Worm (Caenorhabditis elegans) whole organism, L3 larva: ENCODE data around the gene C46F2.1.

Source experiments
- R02D3.7 ChIP-seq: fragments of 150-350 bp; optimal IDR thresholded peaks from 2 replicates; lab custom pipeline; 2014; ENCODE audit warnings: missing biosample characterization, missing genetic modification characterization
- ZK546.5 ChIP-seq: sonication (generic microtip); optimal IDR thresholded peaks from 2 replicates; lab custom pipeline; 2017; ENCODE audit warnings: missing biosample characterization, missing genetic modification characterization
- ama-1 ChIP-seq: fragments of 150-350 bp; optimal IDR thresholded peaks from 2 replicates; lab custom pipeline; 2018
- ceh-16 ChIP-seq: sonication (generic microtip); optimal IDR thresholded peaks from 2 replicates; lab custom pipeline; 2017; ENCODE audit warnings: missing biosample characterization, missing genetic modification characterization
- ceh-28 ChIP-seq: fragments of 150-350 bp; optimal IDR thresholded peaks from 2 replicates; lab custom pipeline; 2014; ENCODE audit warnings: missing biosample characterization, missing genetic modification reagents, missing genetic modification characterization
- ceh-9 ChIP-seq: sonication (generic microtip); optimal IDR thresholded peaks from 2 replicates; lab custom pipeline; 2018; ENCODE audit warnings: missing biosample characterization, missing genetic modification characterization
- egl-27 ChIP-seq: sonication (generic microtip); optimal IDR thresholded peaks from 4 replicates; lab custom pipeline; 2017; ENCODE audit warnings: missing biosample characterization, missing genetic modification reagents, missing genetic modification characterization
- egl-5 ChIP-seq: fragments of 150-350 bp; optimal IDR thresholded peaks from 2 replicates; lab custom pipeline; 2017; ENCODE audit warnings: missing biosample characterization, missing genetic modification reagents, missing genetic modification characterization, inconsistent platforms
- elt-2 ChIP-seq: sonication (generic microtip); optimal IDR thresholded peaks from 2 replicates; lab custom pipeline; 2016; ENCODE audit warnings: missing genetic modification reagents, mild to moderate bottlenecking, missing genetic modification characterization, missing compliant biosample characterization
- elt-3 ChIP-seq, 3 experiments: fragments of 150-350 bp in 1 of 3; sonication (generic microtip) in 2 of 3; optimal IDR thresholded peaks; 2 replicates in 2 of 3; 4 replicates in 1 of 3; lab custom pipeline; 2014 to 2017; ENCODE audit warnings: missing biosample characterization in 3 of 3, missing genetic modification characterization in 3 of 3
- eor-1 ChIP-seq, 2 experiments: fragments of 150-350 bp; optimal IDR thresholded peaks; 2 replicates each; lab custom pipeline; 2014 to 2018; ENCODE audit warnings: missing biosample characterization in 2 of 2, missing genetic modification characterization in 2 of 2
- fkh-10 ChIP-seq: sonication (generic microtip); optimal IDR thresholded peaks from 2 replicates; lab custom pipeline; 2017; ENCODE audit warnings: missing biosample characterization, missing genetic modification reagents, missing genetic modification characterization
- fkh-2 ChIP-seq: fragments of 150-350 bp; optimal IDR thresholded peaks from 2 replicates; lab custom pipeline; 2014; ENCODE audit warnings: missing biosample characterization, missing genetic modification reagents, missing genetic modification characterization
- fos-1 ChIP-seq: fragments of 150-350 bp; optimal IDR thresholded peaks from 2 replicates; lab custom pipeline; 2014; ENCODE audit warnings: missing biosample characterization, missing genetic modification characterization
- hmg-11 ChIP-seq: sonication (generic microtip); optimal IDR thresholded peaks from 2 replicates; lab custom pipeline; 2016; ENCODE audit warnings: missing genetic modification characterization, missing compliant biosample characterization
- jun-1 ChIP-seq: fragments of 150-350 bp; optimal IDR thresholded peaks from 2 replicates; lab custom pipeline; 2014; ENCODE audit warnings: missing biosample characterization, missing genetic modification reagents, missing genetic modification characterization
- lin-39 ChIP-seq: fragments of 150-350 bp; optimal IDR thresholded peaks from 2 replicates; lab custom pipeline; 2018; ENCODE audit warnings: missing biosample characterization, missing genetic modification reagents, missing genetic modification characterization
- mml-1 ChIP-seq: fragments of 150-350 bp; sonication (generic microtip); optimal IDR thresholded peaks from 3 replicates; lab custom pipeline; 2014; ENCODE audit warnings: missing biosample characterization, missing genetic modification characterization
- nfya-1 ChIP-seq: sonication (generic microtip); optimal IDR thresholded peaks from 2 replicates; lab custom pipeline; 2017; ENCODE audit warnings: missing genetic modification characterization, mild to moderate bottlenecking, missing compliant biosample characterization, antibody characterized with exemption, moderate library complexity; ENCODE audit not compliant: insufficient read depth
- nhr-11 ChIP-seq: fragments of 150-350 bp; optimal IDR thresholded peaks from 2 replicates; lab custom pipeline; 2014; ENCODE audit warnings: missing biosample characterization, missing genetic modification characterization
- nhr-12 ChIP-seq: fragments of 150-350 bp; optimal IDR thresholded peaks from 2 replicates; lab custom pipeline; 2014; ENCODE audit warnings: missing biosample characterization, missing genetic modification characterization
- nhr-23 ChIP-seq: fragments of 150-350 bp; optimal IDR thresholded peaks from 2 replicates; lab custom pipeline; 2014; ENCODE audit warnings: missing biosample characterization, missing genetic modification reagents, missing genetic modification characterization
- nhr-237 ChIP-seq: fragments of 150-350 bp; optimal IDR thresholded peaks from 2 replicates; lab custom pipeline; 2014; ENCODE audit warnings: missing biosample characterization, missing genetic modification characterization
- nhr-25 ChIP-seq: sonication (generic microtip); optimal IDR thresholded peaks from 2 replicates; lab custom pipeline; 2017; ENCODE audit warnings: missing biosample characterization, missing genetic modification characterization
- nhr-28 ChIP-seq: fragments of 150-350 bp; optimal IDR thresholded peaks from 2 replicates; lab custom pipeline; 2014; ENCODE audit warnings: missing biosample characterization, missing genetic modification characterization
- nhr-43 ChIP-seq: sonication (generic microtip); optimal IDR thresholded peaks from 2 replicates; lab custom pipeline; 2016; ENCODE audit warnings: mild to moderate bottlenecking, missing genetic modification characterization, missing compliant biosample characterization; ENCODE audit not compliant: poor library complexity, severe bottlenecking
- nhr-76 ChIP-seq: fragments of 150-350 bp; sonication (generic microtip); optimal IDR thresholded peaks from 5 replicates; lab custom pipeline; 2014; ENCODE audit warnings: missing biosample characterization, missing genetic modification characterization
- nhr-77 ChIP-seq: fragments of 150-350 bp; optimal IDR thresholded peaks from 2 replicates; lab custom pipeline; 2014; ENCODE audit warnings: missing biosample characterization, missing genetic modification characterization
- pha-4 ChIP-seq: fragments of 150-350 bp; optimal IDR thresholded peaks from 2 replicates; lab custom pipeline; 2014; ENCODE audit warnings: missing biosample characterization, missing genetic modification reagents, missing genetic modification characterization
- pqm-1 ChIP-seq: fragments of 150-350 bp; optimal IDR thresholded peaks from 2 replicates; lab custom pipeline; 2017; ENCODE audit warnings: missing biosample characterization, missing genetic modification characterization, inconsistent platforms
- sea-2 ChIP-seq: fragments of 150-350 bp; sonication (generic microtip); optimal IDR thresholded peaks from 4 replicates; lab custom pipeline; 2014; ENCODE audit warnings: missing biosample characterization, missing genetic modification reagents, missing genetic modification characterization
- skn-1 ChIP-seq: fragments of 150-350 bp; optimal IDR thresholded peaks from 2 replicates; lab custom pipeline; 2014; ENCODE audit warnings: missing biosample characterization, missing genetic modification characterization
- tbx-2 ChIP-seq: sonication (generic microtip); optimal IDR thresholded peaks from 2 replicates; lab custom pipeline; 2016; ENCODE audit warnings: mild to moderate bottlenecking, missing genetic modification characterization, missing compliant biosample characterization
- unc-39 ChIP-seq: sonication (generic microtip); optimal IDR thresholded peaks from 4 replicates; lab custom pipeline; 2017; ENCODE audit warnings: missing biosample characterization, missing genetic modification characterization
- unc-62 ChIP-seq: fragments of 150-350 bp; sonication (generic microtip); optimal IDR thresholded peaks from 4 replicates; lab custom pipeline; 2014; ENCODE audit warnings: missing biosample characterization, missing genetic modification reagents, missing genetic modification characterization
- zag-1 ChIP-seq: fragments of 150-350 bp; optimal IDR thresholded peaks from 2 replicates; lab custom pipeline; 2014; ENCODE audit warnings: missing biosample characterization, missing genetic modification characterization

Gene C46F2.1

DNA sequence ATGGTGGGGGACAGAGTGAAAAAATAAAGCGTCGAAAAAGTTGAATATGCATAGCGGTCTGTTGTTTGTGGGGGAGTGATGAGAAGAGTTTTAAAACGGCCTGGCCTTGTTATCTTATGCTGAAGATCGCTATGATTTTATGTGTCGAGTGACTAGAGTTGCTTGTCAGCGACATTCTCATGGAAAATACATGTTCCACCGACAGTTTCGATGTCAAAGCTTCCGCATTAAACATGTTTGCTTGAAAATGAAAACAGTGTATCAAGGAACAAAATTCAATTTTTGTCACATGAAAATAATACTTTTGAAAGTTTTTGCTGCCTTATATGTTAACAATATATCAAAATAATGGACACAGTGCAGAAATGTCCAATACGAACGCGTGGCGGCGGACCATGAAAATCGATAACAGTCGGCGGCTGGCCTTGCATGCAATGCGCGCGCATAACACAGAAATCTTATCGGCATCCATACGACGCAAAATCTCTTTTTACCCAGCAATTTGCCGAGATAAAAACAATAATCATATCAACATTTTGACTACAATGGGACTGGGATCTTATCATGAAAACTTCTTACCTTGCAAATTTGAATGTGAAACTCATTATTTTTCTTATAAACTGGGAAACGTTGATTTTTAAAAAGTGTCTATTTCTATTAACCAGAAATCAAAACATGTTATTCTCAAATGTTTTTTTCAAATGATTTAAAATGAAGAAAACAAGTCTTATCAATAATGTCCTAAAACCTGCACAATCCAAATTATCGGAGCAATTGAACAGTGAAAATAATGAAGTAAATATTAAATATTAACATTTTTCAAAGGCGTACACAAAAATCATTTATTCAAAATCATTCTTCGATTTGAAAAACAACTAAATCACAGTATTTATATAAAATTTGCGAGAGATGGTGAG, 9.1 kb downstream of the C46F2.1 start:
- TF ChIP-seq fos-1 (tag; lab: Kevin White, UChicago) (peak; percentile 3), nhr-76 (tag; lab: Kevin White, UChicago) (no peak), ceh-28 (peak; percentile 63)

DNA sequence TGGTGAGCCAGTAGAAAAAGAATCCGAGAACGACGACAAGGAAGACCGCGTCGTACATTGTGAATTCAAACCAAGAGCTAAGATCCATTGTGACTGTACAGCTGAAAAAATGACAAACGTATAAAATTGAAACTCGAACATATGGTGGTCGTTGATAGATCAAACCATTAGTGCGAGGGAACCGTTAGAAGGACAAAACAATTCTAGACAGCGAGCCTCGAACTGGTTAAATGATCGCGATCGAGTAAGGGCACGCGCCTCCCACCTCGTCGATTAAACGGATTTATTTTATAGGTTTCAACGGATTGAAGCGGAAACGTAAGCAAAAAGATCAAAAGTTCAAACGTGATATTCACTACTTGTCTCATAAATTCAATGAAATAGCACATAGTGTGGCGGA, 10.6 kb downstream of the C46F2.1 start, which contains the start of gene vem-1:
Gene vem-1 (minus strand): TSS at position 101 of the 400 bp plus-strand sequence.
- TF ChIP-seq jun-1 (no peak), unc-62 (GFP tag; lab: Kevin White, UChicago) (no peak), egl-5 (no peak), ceh-9 (no peak), unc-39 (tag; lab: Kevin White, UChicago) (no peak), sea-2 (no peak), fos-1 (tag; lab: Kevin White, UChicago) (no peak), mml-1 (no peak), ama-1 (lab: Kevin White, UChicago) (no peak), elt-3 (tag; optimal IDR thresholded peaks at IDR 0.05; lab: Kevin White, UChicago) (no peak), zag-1 (tag; lab: Kevin White, UChicago) (no peak), nhr-28 (tag; lab: Kevin White, UChicago) (no peak), lin-39 (tag; lab: Kevin White, UChicago) (no peak), ZK546.5 (tag; lab: Kevin White, UChicago) (no peak), tbx-2 (tag; lab: Kevin White, UChicago) (no peak)

DNA sequence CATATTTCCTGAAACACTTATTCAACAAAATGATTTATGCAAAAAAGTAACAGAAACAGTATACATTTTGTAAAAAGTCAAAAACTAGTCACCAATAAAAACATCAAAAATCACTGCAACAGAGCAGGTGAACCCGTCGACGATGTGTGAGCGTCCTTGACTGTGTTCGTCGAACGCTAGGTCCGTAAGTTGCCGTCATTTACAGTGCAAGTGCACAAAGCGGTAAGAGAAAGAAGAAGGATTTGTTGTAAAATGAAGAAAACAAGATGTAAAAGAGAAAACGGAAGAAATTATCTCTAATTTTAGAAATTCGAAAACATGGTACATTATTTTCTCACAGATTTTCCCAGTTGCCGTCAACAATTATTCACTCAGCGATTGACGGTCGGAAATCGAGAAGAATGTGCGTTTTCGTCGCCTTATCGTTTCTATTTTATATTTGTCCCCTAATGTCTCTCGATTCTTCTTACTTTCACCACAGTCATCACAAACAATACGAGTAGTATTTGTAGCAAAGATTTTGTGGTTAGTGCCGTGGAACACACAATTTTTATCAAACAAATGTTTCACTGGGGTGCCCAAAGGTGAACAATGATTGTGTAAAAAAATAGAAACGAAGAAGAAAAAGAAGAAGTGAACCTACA, 11.5 kb downstream of the C46F2.1 start:
- no peak for TF ChIP-seq R02D3.7 (tag; lab: Kevin White, UChicago)
- TF ChIP-seq fkh-2 (tag; lab: Kevin White, UChicago): no peak
- TF ChIP-seq nhr-28 (tag; lab: Kevin White, UChicago): no peak
- no peak for TF ChIP-seq nhr-11 (tag; lab: Kevin White, UChicago)
- no peak for TF ChIP-seq fos-1 (tag; lab: Kevin White, UChicago)
- peak; percentile 63 for TF ChIP-seq pqm-1 (tag; lab: Kevin White, UChicago)
- peak; percentile 47 for TF ChIP-seq pha-4 (tag; lab: Kevin White, UChicago)
- TF ChIP-seq nhr-77 (tag; lab: Kevin White, UChicago): no peak
- TF ChIP-seq nhr-237 (tag; lab: Kevin White, UChicago): no peak
- no peak for TF ChIP-seq nhr-23 (tag; lab: Kevin White, UChicago)
- TF ChIP-seq fkh-10 (GFP tag; lab: Kevin White, UChicago): no peak
- TF ChIP-seq ceh-16 (tag; lab: Kevin White, UChicago): no peak
- TF ChIP-seq egl-27: no peak
- peak; percentile 11 for TF ChIP-seq jun-1
- peak; percentile 82 for TF ChIP-seq elt-2 (tag; lab: Kevin White, UChicago)
- TF ChIP-seq egl-5: no peak
- TF ChIP-seq ceh-9: no peak
- no peak for TF ChIP-seq tbx-2 (tag; lab: Kevin White, UChicago)
- no peak for TF ChIP-seq unc-62 (GFP tag; lab: Kevin White, UChicago)
- peak; percentile 7 for TF ChIP-seq hmg-11
- no peak for TF ChIP-seq lin-39 (tag; lab: Kevin White, UChicago)
- no peak for TF ChIP-seq eor-1 (tag; optimal IDR thresholded peaks at IDR 0.05; lab: Kevin White, UChicago)
- no peak for TF ChIP-seq unc-39 (tag; lab: Kevin White, UChicago)
- TF ChIP-seq ama-1 (lab: Kevin White, UChicago): no peak
- TF ChIP-seq nhr-25 (tag; lab: Kevin White, UChicago): peak; percentile 73
- TF ChIP-seq mml-1: no peak
- no peak for TF ChIP-seq skn-1 (tag; lab: Kevin White, UChicago)
- peak; percentile 52 for TF ChIP-seq nhr-43 (tag; lab: Kevin White, UChicago)
- TF ChIP-seq nhr-12 (tag; lab: Kevin White, UChicago): no peak
- TF ChIP-seq nfya-1 (tag; lab: Kevin White, UChicago): no peak
- no peak for TF ChIP-seq nhr-76 (tag; lab: Kevin White, UChicago)
- TF ChIP-seq, all 47 proteins: peak for 7
